Worm (Caenorhabditis elegans): Measurements from ENCODE around the gene C15B12.4.
A peak's percentile ranks its signal among the peaks of the same experiment; 100 is the strongest.

C15B12.4 gene

ce11 chrX:6462479-6462878, 11.1 kb downstream of the C15B12.4 start:
- TF ChIP-seq lin-35 (GFP tag; optimal IDR thresholded peaks at IDR 0.05) (no peak), ZK185.1 (tag; optimal IDR thresholded peaks at IDR 0.05; ENCODE audit: poor library complexity, severe bottlenecking) (no peak), let-526 (GFP tag; IDR thresholded peaks at IDR 0.05) (no peak), B0019.2 (GFP tag; conservative IDR thresholded peaks at IDR 0.05) (no peak)

ce11 chrX:6461729-6462128, 11.8 kb downstream of the C15B12.4 start, which contains the start of gene K04E7.1:
Gene K04E7.1 (plus strand): TSS chrX:6462029.
- no peak for TF ChIP-seq lin-40 (tag; optimal IDR thresholded peaks at IDR 0.05)
- no peak for TF ChIP-seq mcd-1 (GFP tag; IDR thresholded peaks at IDR 0.05)
- TF ChIP-seq tbp1 (GFP tag; optimal IDR thresholded peaks at IDR 0.05), result no peak
- no peak for TF ChIP-seq mel-28 (tag; optimal IDR thresholded peaks at IDR 0.05; ENCODE audit: borderline replicate concordance)
- no peak for TF ChIP-seq ztf-3 (GFP tag; optimal IDR thresholded peaks at IDR 0.05)
- no peak for TF ChIP-seq T26A5.8 (tag; optimal IDR thresholded peaks at IDR 0.05)
- no peak for TF ChIP-seq pbrm-1 (GFP tag; IDR thresholded peaks at IDR 0.05)
- TF ChIP-seq ceh-91 (GFP tag; IDR thresholded peaks at IDR 0.05), result no peak
- no peak for TF ChIP-seq nhr-120 (GFP tag; IDR thresholded peaks at IDR 0.05)
- no peak for TF ChIP-seq efl-1 (GFP tag; optimal IDR thresholded peaks at IDR 0.05)
- no peak for TF ChIP-seq B0019.2 (GFP tag; conservative IDR thresholded peaks at IDR 0.05)
- TF ChIP-seq attf-6 (GFP tag; IDR thresholded peaks at IDR 0.05), result no peak

- TF ChIP-seq nhr-80 (tag; optimal IDR thresholded peaks at IDR 0.05) (peak; percentile 37), lin-54 (GFP tag; optimal IDR thresholded peaks at IDR 0.05) (no peak)
Observed at ce11 chrX:6460123-6460522, 13.4 kb downstream of the C15B12.4 start.

- no peak for TF ChIP-seq rcor-1 (GFP tag; IDR thresholded peaks at IDR 0.05)
- TF ChIP-seq nhr-80 (tag; optimal IDR thresholded peaks at IDR 0.05), result peak; percentile 54
Observed at ce11 chrX:6458467-6458866, 15.1 kb downstream of the C15B12.4 start.

ce11 chrX:6458001-6458400, 15.5 kb downstream of the C15B12.4 start:
- TF ChIP-seq F37B4.10 (GFP tag; IDR thresholded peaks at IDR 0.05) (no peak), hlh-26 (GFP tag; conservative IDR thresholded peaks at IDR 0.05) (no peak), snpc-3.4 (tag; optimal IDR thresholded peaks at IDR 0.05) (no peak), him-1 (tag; optimal IDR thresholded peaks at IDR 0.05) (no peak), gei-17 (GFP tag; optimal IDR thresholded peaks at IDR 0.05) (no peak), F23B12.7 (tag; optimal IDR thresholded peaks at IDR 0.05; ENCODE audit: insufficient read depth) (no peak), nhr-90 (tag; optimal IDR thresholded peaks at IDR 0.05) (no peak)

ce11 chrX:6456567-6456966, 17.0 kb downstream of the C15B12.4 start, which contains the start of gene pept-1:
Gene pept-1 (plus strand): TSS chrX:6456872.
- no peak for TF ChIP-seq F57C9.4 (tag; optimal IDR thresholded peaks at IDR 0.05)
- no peak for TF ChIP-seq sdz-38 (tag; optimal IDR thresholded peaks at IDR 0.05)
- peak; percentile 50 for TF ChIP-seq atf-7 (tag; optimal IDR thresholded peaks at IDR 0.05)
- TF ChIP-seq attf-5 (GFP tag; optimal IDR thresholded peaks at IDR 0.05), result no peak
- peak; percentile 74 for TF ChIP-seq dox-1 (GFP tag; IDR thresholded peaks at IDR 0.05)
- peak; percentile 87 for TF ChIP-seq ets-4 (GFP tag; optimal IDR thresholded peaks at IDR 0.05)
- TF ChIP-seq ztf-22 (GFP tag; optimal IDR thresholded peaks at IDR 0.05), result peak; percentile 60
- peak; percentile 25 for TF ChIP-seq tbp1 (GFP tag; optimal IDR thresholded peaks at IDR 0.05)
- peak; percentile 12 to 13 for TF ChIP-seq let-607 (tag; optimal IDR thresholded peaks at IDR 0.05)
- TF ChIP-seq nhr-179 (tag; optimal IDR thresholded peaks at IDR 0.05), result no peak
- TF ChIP-seq Y56A3A.18 (GFP tag; IDR thresholded peaks at IDR 0.05), result peak; percentile 70; the same call in 1 of the 2 replicates
- peak; percentile 99 for TF ChIP-seq nhr-80 (tag; optimal IDR thresholded peaks at IDR 0.05)

Data from whole organism, young adult.